Worm (Caenorhabditis elegans) whole organism, L2 larva: ENCODE data around the gene C53C11.1.
"Not testable (repeated sequence)": the region's sequence is repeated elsewhere in the genome, so short reads cannot be mapped to it uniquely, and the experiment has no call there.

Source experiments
- R02D3.7 ChIP-seq: fragments of 150-350 bp; optimal IDR thresholded peaks from 2 replicates; lab custom pipeline; 2014; ENCODE audit warnings: missing biosample characterization, missing genetic modification characterization
- elt-1 ChIP-seq: fragments of 150-350 bp; optimal IDR thresholded peaks from 2 replicates; lab custom pipeline; 2014; ENCODE audit warnings: missing biosample characterization, missing genetic modification characterization
- fos-1 ChIP-seq: fragments of 150-350 bp; optimal IDR thresholded peaks from 2 replicates; lab custom pipeline; 2014; ENCODE audit warnings: missing biosample characterization, missing genetic modification characterization
- lsy-2 ChIP-seq, 2 experiments: fragments of 150-350 bp in 1 of 2; sonication (generic microtip) in 1 of 2; optimal IDR thresholded peaks; 2 replicates each; lab custom pipeline; 2014 to 2017; ENCODE audit warnings: missing biosample characterization in 2 of 2, missing genetic modification characterization in 2 of 2
- mab-5 ChIP-seq: fragments of 150-350 bp; optimal IDR thresholded peaks from 2 replicates; lab custom pipeline; 2014; ENCODE audit warnings: missing biosample characterization, missing genetic modification characterization
- nhr-6 ChIP-seq: fragments of 150-350 bp; optimal IDR thresholded peaks from 2 replicates; lab custom pipeline; 2014; ENCODE audit warnings: missing biosample characterization, missing genetic modification characterization
- snpc-4 ChIP-seq: fragments of 150-350 bp; optimal IDR thresholded peaks from 2 replicates; lab custom pipeline; 2014; ENCODE audit warnings: missing biosample characterization, missing genetic modification characterization
- unc-39 ChIP-seq: fragments of 150-350 bp; optimal IDR thresholded peaks from 2 replicates; lab custom pipeline; 2014; ENCODE audit warnings: missing biosample characterization, missing genetic modification characterization
- unc-62 ChIP-seq: fragments of 150-350 bp; optimal IDR thresholded peaks from 2 replicates; lab custom pipeline; 2014; ENCODE audit warnings: missing biosample characterization, missing genetic modification reagents, missing genetic modification characterization
- ztf-4 ChIP-seq: fragments of 150-350 bp; optimal IDR thresholded peaks from 2 replicates; lab custom pipeline; 2014; ENCODE audit warnings: missing biosample characterization, missing genetic modification characterization

- not testable (repeated sequence) for TF ChIP-seq ztf-4 (tag; lab: Kevin White, UChicago); fos-1 (tag; lab: Kevin White, UChicago); elt-1 (tag; lab: Kevin White, UChicago); unc-39 (tag; lab: Kevin White, UChicago); unc-62 (GFP tag; lab: Kevin White, UChicago); mab-5; nhr-6 (tag; lab: Kevin White, UChicago); snpc-4 (tag; lab: Kevin White, UChicago); lsy-2 (tag; optimal IDR thresholded peaks at IDR 0.05; lab: Kevin White, UChicago); R02D3.7 (tag; lab: Kevin White, UChicago)
Measured at ce11 chrX:17304920-17305319, 35.7 kb upstream of the C53C11.1 start, which contains the start of gene C33E10.1.
